Fruit fly (Drosophila melanogaster) whole organism, embryonic: ENCODE results near the gene Rpn12.

Experiments
- Abd-B ChIP-seq: fragments of 200-800 bp; sonication (Bioruptor generic); optimal IDR thresholded peaks from 2 replicates; lab custom pipeline; 2018; ENCODE audit warnings: missing biosample characterization, mild to moderate bottlenecking, missing genetic modification characterization, moderate library complexity
- BEAF-32 ChIP-seq: fragments of 200-800 bp; sonication (Bioruptor generic); optimal IDR thresholded peaks from 3 replicates; lab custom pipeline; 2017; ENCODE audit warnings: missing biosample characterization, missing genetic modification characterization, mild to moderate bottlenecking, moderate library complexity, missing genetic modification reagents
- CG11504 ChIP-seq: fragments of 200-800 bp; sonication (Bioruptor generic); optimal IDR thresholded peaks from 3 replicates; lab custom pipeline; 2019; ENCODE audit warnings: missing biosample characterization, mild to moderate bottlenecking, missing genetic modification characterization, moderate library complexity
- CG1233 ChIP-seq: fragments of 200-800 bp; sonication (Bioruptor generic); optimal IDR thresholded peaks from 4 replicates; lab custom pipeline; 2018; ENCODE audit warnings: missing biosample characterization, mild to moderate bottlenecking, missing genetic modification characterization
- CG12769 ChIP-seq: fragments of 200-800 bp; sonication (Bioruptor generic); optimal IDR thresholded peaks from 2 replicates; lab custom pipeline; 2019; ENCODE audit warnings: missing biosample characterization, mild to moderate bottlenecking, missing genetic modification characterization, moderate library complexity
- CG14441 ChIP-seq: fragments of 200-800 bp; sonication (Bioruptor generic); IDR thresholded peaks from 2 replicates; pipeline ENCODE4 v1.3.6; 2022; ENCODE audit warnings: missing biosample characterization, missing genetic modification characterization
- CG14860 ChIP-seq: fragments of 200-800 bp; sonication (Bioruptor generic); IDR thresholded peaks from 3 replicates; pipeline ENCODE4 v1.3.6; 2022; ENCODE audit warnings: missing biosample characterization, missing genetic modification characterization; ENCODE audit not compliant: partially characterized antibody
- CG15601 ChIP-seq: fragments of 200-800 bp; sonication (Bioruptor generic); optimal IDR thresholded peaks from 3 replicates; lab custom pipeline; 2019; ENCODE audit warnings: missing biosample characterization, mild to moderate bottlenecking, missing genetic modification characterization, moderate library complexity
- CG17328 ChIP-seq: fragments of 200-800 bp; sonication (Bioruptor generic); IDR thresholded peaks from 2 replicates; pipeline ENCODE4 v1.3.6; 2022; ENCODE audit warnings: missing biosample characterization, missing genetic modification characterization
- CG17568 ChIP-seq: fragments of 200-800 bp; sonication (Bioruptor generic); optimal IDR thresholded peaks from 2 replicates; lab custom pipeline; 2018; ENCODE audit warnings: missing biosample characterization, mild to moderate bottlenecking, missing genetic modification characterization, moderate library complexity
- CG1792 ChIP-seq: fragments of 200-800 bp; sonication (Bioruptor generic); optimal IDR thresholded peaks from 2 replicates; lab custom pipeline; 2016; ENCODE audit warnings: missing biosample characterization, missing genetic modification characterization
- CG2202 ChIP-seq: fragments of 200-800 bp; sonication (Bioruptor generic); optimal IDR thresholded peaks from 2 replicates; lab custom pipeline; 2018; ENCODE audit warnings: missing biosample characterization, mild to moderate bottlenecking, missing genetic modification characterization
- CG34422 ChIP-seq: fragments of 200-800 bp; sonication (Bioruptor generic); IDR thresholded peaks from 3 replicates; pipeline ENCODE4 v1.3.6; 2022; ENCODE audit warnings: missing biosample characterization, missing genetic modification characterization
- CG3726 ChIP-seq: fragments of 200-800 bp; sonication (Bioruptor generic); IDR thresholded peaks from 3 replicates; pipeline ENCODE4, ENCODE4 v1.3.6; 2022; ENCODE audit warnings: missing biosample characterization, missing genetic modification characterization
- CG3847 ChIP-seq: fragments of 200-800 bp; sonication (Bioruptor generic); IDR thresholded peaks from 2 replicates; pipeline ENCODE4 v1.3.6; 2022; ENCODE audit warnings: missing biosample characterization, missing genetic modification characterization
- CG3995 ChIP-seq: fragments of 200-800 bp; sonication (Bioruptor generic); optimal IDR thresholded peaks from 3 replicates; lab custom pipeline; 2016; ENCODE audit warnings: missing biosample characterization, missing genetic modification characterization
- CG4328 ChIP-seq: fragments of 200-800 bp; sonication (Bioruptor generic); optimal IDR thresholded peaks from 3 replicates; lab custom pipeline; 2017; ENCODE audit warnings: missing biosample characterization, missing genetic modification reagents, missing genetic modification characterization
- CG9437 ChIP-seq: fragments of 200-800 bp; sonication (Bioruptor generic); optimal IDR thresholded peaks from 2 replicates; lab custom pipeline; 2018; ENCODE audit warnings: missing biosample characterization, mild to moderate bottlenecking, missing genetic modification characterization
- Camta ChIP-seq: fragments of 200-800 bp; sonication (Bioruptor generic); optimal IDR thresholded peaks from 2 replicates; lab custom pipeline; 2016; ENCODE audit warnings: missing biosample characterization, missing genetic modification characterization
- CkIIα-i1 ChIP-seq: fragments of 200-800 bp; sonication (Bioruptor generic); IDR thresholded peaks from 2 replicates; pipeline ENCODE4 v1.3.6; 2022; ENCODE audit warnings: missing biosample characterization, missing genetic modification characterization
- D19A ChIP-seq: fragments of 200-800 bp; optimal IDR thresholded peaks from 3 replicates; lab custom pipeline; 2019; ENCODE audit warnings: missing biosample characterization, mild to moderate bottlenecking, missing genetic modification characterization, moderate library complexity
- Dfd ChIP-seq, 2 experiments: fragments of >200 bp; optimal IDR thresholded peaks; 2 replicates each; lab custom pipeline; 2017; ENCODE audit warnings: missing biosample characterization in 2 of 2, missing genetic modification characterization in 2 of 2
- Dip3 ChIP-seq: fragments of 200-800 bp; sonication (Bioruptor generic); optimal IDR thresholded peaks from 3 replicates; lab custom pipeline; 2016; ENCODE audit warnings: missing biosample characterization, missing genetic modification characterization
- Elba2 ChIP-seq: fragments of 200-800 bp; sonication (Bioruptor generic); optimal IDR thresholded peaks from 3 replicates; lab custom pipeline; 2016; ENCODE audit warnings: missing biosample characterization, missing genetic modification characterization
- Hr39 ChIP-seq: fragments of >200 bp; optimal IDR thresholded peaks from 2 replicates; lab custom pipeline; 2017
- Neu2 ChIP-seq: fragments of 200-800 bp; sonication (Bioruptor generic); optimal IDR thresholded peaks from 3 replicates; lab custom pipeline; 2016; ENCODE audit warnings: missing biosample characterization, missing genetic modification characterization, borderline replicate concordance
- Nf-YB ChIP-seq: fragments of 200-800 bp; sonication (Bioruptor generic); optimal IDR thresholded peaks from 3 replicates; lab custom pipeline; 2019; ENCODE audit warnings: missing biosample characterization, mild to moderate bottlenecking, missing genetic modification characterization, moderate library complexity
- Oli ChIP-seq: fragments of 200-800 bp; sonication (Bioruptor generic); optimal IDR thresholded peaks from 2 replicates; lab custom pipeline; 2018; ENCODE audit warnings: missing biosample characterization, mild to moderate bottlenecking, missing genetic modification characterization, moderate library complexity
- Poxn ChIP-seq: fragments of 200-800 bp; sonication (Bioruptor generic); IDR thresholded peaks from 2 replicates; pipeline ENCODE4 v1.3.6; 2022; ENCODE audit warnings: missing biosample characterization, missing genetic modification characterization
- Rfx ChIP-seq: fragments of 200-800 bp; sonication (Bioruptor generic); IDR thresholded peaks from 2 replicates; pipeline ENCODE4 v1.3.6; 2022; ENCODE audit warnings: missing biosample characterization, missing genetic modification characterization
- Sox100B ChIP-seq: fragments of 200-800 bp; sonication (Bioruptor generic); optimal IDR thresholded peaks from 3 replicates; lab custom pipeline; 2018; ENCODE audit warnings: missing biosample characterization, mild to moderate bottlenecking, missing genetic modification characterization
- Tbp ChIP-seq: fragments of >200 bp; optimal IDR thresholded peaks from 2 replicates; lab custom pipeline; 2018; ENCODE audit warnings: missing biosample characterization, missing genetic modification characterization
- ac ChIP-seq: fragments of 200-800 bp; sonication (Bioruptor generic); optimal IDR thresholded peaks from 3 replicates; lab custom pipeline; 2017; ENCODE audit warnings: missing biosample characterization, mild to moderate bottlenecking, missing genetic modification characterization
- ase ChIP-seq: fragments of 200-800 bp; sonication (Bioruptor generic); IDR thresholded peaks from 3 replicates; pipeline ENCODE4 v1.3.6; 2022; ENCODE audit warnings: missing biosample characterization, missing genetic modification characterization
- ash1 ChIP-seq: fragments of 200-800 bp; sonication (Bioruptor generic); optimal IDR thresholded peaks from 2 replicates; lab custom pipeline; 2018; ENCODE audit warnings: missing biosample characterization, mild to moderate bottlenecking, missing genetic modification characterization
- chm ChIP-seq: fragments of 200-800 bp; sonication (Bioruptor generic); IDR thresholded peaks from 2 replicates; pipeline ENCODE4 v1.3.6; 2022; ENCODE audit warnings: missing biosample characterization, missing genetic modification characterization
- ham ChIP-seq: fragments of 200-800 bp; sonication (Bioruptor generic); IDR thresholded peaks from 2 replicates; pipeline ENCODE4 v1.3.6; 2022; ENCODE audit warnings: missing biosample characterization, missing genetic modification characterization
- kay ChIP-seq: fragments of 200-800 bp; sonication (Bioruptor generic); optimal IDR thresholded peaks from 2 replicates; lab custom pipeline; 2016; ENCODE audit warnings: missing biosample characterization, missing genetic modification characterization
- lbe ChIP-seq: fragments of 200-800 bp; sonication (Bioruptor generic); optimal IDR thresholded peaks from 2 replicates; lab custom pipeline; 2016; ENCODE audit warnings: missing biosample characterization, mild to moderate bottlenecking, missing genetic modification characterization
- mam ChIP-seq: fragments of 200-800 bp; sonication (Bioruptor generic); optimal IDR thresholded peaks from 3 replicates; lab custom pipeline; 2016; ENCODE audit warnings: missing biosample characterization, missing genetic modification characterization
- nom ChIP-seq: fragments of 200-800 bp; sonication (Bioruptor generic); optimal IDR thresholded peaks from 2 replicates; lab custom pipeline; 2017; ENCODE audit warnings: missing biosample characterization, missing genetic modification characterization, mild to moderate bottlenecking, moderate library complexity, missing genetic modification reagents
- odd ChIP-seq: fragments of 200-800 bp; sonication (Bioruptor generic); optimal IDR thresholded peaks from 2 replicates; lab custom pipeline; 2017; ENCODE audit warnings: missing biosample characterization, mild to moderate bottlenecking, missing genetic modification characterization
- prd ChIP-seq, 3 experiments: fragments of >200 bp in 2 of 3; fragments of 200-800 bp in 1 of 3; sonication (Bioruptor generic) in 1 of 3; optimal IDR thresholded peaks in 2 of 3; IDR thresholded peaks in 1 of 3; 2 replicates in 2 of 3; 3 replicates in 1 of 3; pipeline versions ENCODE4 v1.3.6 to Lab custom; 2017 to 2022; ENCODE audit warnings: missing biosample characterization in 1 of 3, missing genetic modification characterization in 1 of 3
- ranshi ChIP-seq: fragments of 200-800 bp; sonication (Bioruptor generic); IDR thresholded peaks from 2 replicates; pipeline ENCODE4 v1.3.6; 2022; ENCODE audit warnings: missing biosample characterization, missing genetic modification characterization
- sc ChIP-seq, 3 experiments: fragments of >200 bp in 2 of 3; fragments of 200-800 bp in 1 of 3; sonication (Bioruptor generic) in 1 of 3; optimal IDR thresholded peaks; 2 replicates in 2 of 3; 3 replicates in 1 of 3; lab custom pipeline; 2017; ENCODE audit warnings: mild to moderate bottlenecking in 1 of 3, missing biosample characterization in 1 of 3, missing genetic modification characterization in 1 of 3, missing genetic modification reagents in 1 of 3
- stc ChIP-seq: fragments of 200-800 bp; sonication (Bioruptor generic); IDR thresholded peaks from 2 replicates; pipeline ENCODE4 v1.3.6; 2022; ENCODE audit warnings: missing biosample characterization, missing genetic modification characterization
- tna ChIP-seq: fragments of 200-800 bp; sonication (Bioruptor generic); IDR thresholded peaks from 2 replicates; pipeline ENCODE4 v1.3.6; 2022; ENCODE audit warnings: missing biosample characterization, missing genetic modification characterization; ENCODE audit not compliant: partially characterized antibody
- usp ChIP-seq: fragments of >200 bp; optimal IDR thresholded peaks from 2 replicates; lab custom pipeline; 2017; ENCODE audit warnings: missing biosample characterization, missing genetic modification characterization
- vvl ChIP-seq: fragments of 200-800 bp; sonication (Bioruptor generic); IDR thresholded peaks from 2 replicates; pipeline ENCODE4 v1.3.6; 2022; ENCODE audit warnings: missing biosample characterization, missing genetic modification characterization

The Rpn12 gene

dm6 chr3L:16574307-16574946 lies 8.4 kb upstream of the Rpn12 start, which contains the start of gene mbf1 (continued):
- TF ChIP-seq CG14441 (GFP tag; lab: Robert Waterston, UW) = no peak
- TF ChIP-seq odd (GFP tag; lab: Kevin White, UChicago) = no peak
- no peak for TF ChIP-seq Hr39 (lab: Kevin White, UChicago)
- no peak for TF ChIP-seq Tbp (GFP tag; lab: Kevin White, UChicago)
- no peak for TF ChIP-seq Abd-B (GFP tag; lab: Kevin White, UChicago)
- no peak for TF ChIP-seq Nf-YB (GFP tag; lab: Kevin White, UChicago)
- peak; percentile 3 for TF ChIP-seq Elba2 (GFP tag; lab: Kevin White, UChicago)
- no peak for TF ChIP-seq ham (GFP tag; lab: Robert Waterston, UW)
- TF ChIP-seq CG34422 (GFP tag; lab: Robert Waterston, UW) = peak; percentile 27; the same call in 1 of the 3 replicates
- TF ChIP-seq BEAF-32 (GFP tag; lab: Kevin White, UChicago) = peak; percentile 75
- TF ChIP-seq prd (optimal IDR thresholded peaks at IDR 0.05; lab: Kevin White, UChicago) = no peak
- TF ChIP-seq prd (GFP tag; IDR thresholded peaks at IDR 0.05; lab: Robert Waterston, UW) = no peak
- no peak for TF ChIP-seq CG17328
- TF ChIP-seq tna (GFP tag; lab: Robert Waterston, UW) = 0 out of 2 replicates have a peak, but pooled peaks have one; percentile 32
- TF ChIP-seq CG4328 (GFP tag; lab: Kevin White, UChicago) = no peak
- TF ChIP-seq Neu2 (GFP tag; lab: Kevin White, UChicago) = no peak
- no peak for TF ChIP-seq ac
- TF ChIP-seq kay = no peak
- TF ChIP-seq CG14860 (GFP tag; lab: Robert Waterston, UW) = no peak; the same call in 2 of the 3 replicates
- no peak for TF ChIP-seq nom (GFP tag; lab: Kevin White, UChicago)
- TF ChIP-seq CG17568 = peak; percentile 22
- TF ChIP-seq CG1792 (GFP tag; lab: Kevin White, UChicago) = no peak
- no peak for TF ChIP-seq Sox100B (GFP tag; lab: Kevin White, UChicago)
- TF ChIP-seq Poxn = no peak
- peak; percentile 27 for TF ChIP-seq CG11504 (tag; lab: Kevin White, UChicago)
- no peak for TF ChIP-seq CG1233 (GFP tag; lab: Kevin White, UChicago)
- peak; percentile 32 for TF ChIP-seq CG12769 (tag; lab: Kevin White, UChicago)
- TF ChIP-seq ranshi (GFP tag; lab: Robert Waterston, UW) = no peak
- peak; percentile 21 for TF ChIP-seq CG15601
- no peak for TF ChIP-seq ash1 (GFP tag; lab: Kevin White, UChicago)
- TF ChIP-seq Camta (GFP tag; lab: Kevin White, UChicago) = no peak
- peak; percentile 2 for TF ChIP-seq CG2202
- peak; percentile 62 for TF ChIP-seq CG9437 (GFP tag; lab: Kevin White, UChicago)
- peak; percentile 45; the same call in 1 of the 2 replicates for TF ChIP-seq CG3847 (GFP tag; lab: Robert Waterston, UW)
- TF ChIP-seq usp (GFP tag; lab: Kevin White, UChicago) = no peak
- TF ChIP-seq sc (optimal IDR thresholded peaks at IDR 0.05; lab: Kevin White, UChicago) = no peak
- no peak for TF ChIP-seq sc (GFP tag; optimal IDR thresholded peaks at IDR 0.05; lab: Kevin White, UChicago)
- peak; percentile 37 for TF ChIP-seq mam (GFP tag; lab: Kevin White, UChicago)
- no peak for TF ChIP-seq D19A
- TF ChIP-seq chm = no peak
- TF ChIP-seq Dip3 = peak; percentile 3
- TF ChIP-seq Oli (tag; lab: Kevin White, UChicago) = no peak
- TF ChIP-seq Rfx (GFP tag; lab: Robert Waterston, UW) = no peak; the same call in 1 of the 2 replicates
- TF ChIP-seq CkIIα-i1 = no peak
- TF ChIP-seq stc (GFP tag; lab: Robert Waterston, UW) = no peak
- no peak for TF ChIP-seq Dfd (GFP tag; optimal IDR thresholded peaks at IDR 0.05; lab: Kevin White, UChicago)
- no peak for TF ChIP-seq CG3726 (GFP tag; lab: Robert Waterston, UW)
- no peak for TF ChIP-seq ase (GFP tag; lab: Robert Waterston, UW)
- peak; percentile 48 for TF ChIP-seq CG3995
- no peak for TF ChIP-seq lbe (GFP tag; lab: Kevin White, UChicago)
- 0 out of 2 replicates have a peak, but pooled peaks have one; percentile 34 for TF ChIP-seq vvl (GFP tag; lab: Robert Waterston, UW)
